Worm (Caenorhabditis elegans) whole organism, L4 larva: ENCODE measurements around the gene F35D2.6.

Experiments
- ceh-82 ChIP-seq: sonication (generic microtip); optimal IDR thresholded peaks from 2 replicates; lab custom pipeline; 2017; ENCODE audit warnings: missing biosample characterization, missing genetic modification characterization
- dpl-1 ChIP-seq: fragments of 150-350 bp; optimal IDR thresholded peaks from 2 replicates; lab custom pipeline; 2014; ENCODE audit warnings: missing biosample characterization, missing genetic modification reagents, missing genetic modification characterization
- egl-27 ChIP-seq: sonication (generic microtip); optimal IDR thresholded peaks from 3 replicates; lab custom pipeline; 2017; ENCODE audit warnings: missing biosample characterization, missing genetic modification reagents, missing genetic modification characterization
- nhr-6 ChIP-seq: fragments of 150-350 bp; optimal IDR thresholded peaks from 2 replicates; lab custom pipeline; 2014; ENCODE audit warnings: missing biosample characterization, missing genetic modification characterization

ce11 chrII:7575614-7576013, 1.9 kb upstream of the F35D2.6 start, which contains the start of gene F35D2.1:
- TF ChIP-seq nhr-6 (tag; lab: Kevin White, UChicago) = no peak
- TF ChIP-seq ceh-82 (tag; lab: Kevin White, UChicago) = no peak
- no peak for TF ChIP-seq dpl-1 (GFP tag; lab: Kevin White, UChicago)
- TF ChIP-seq egl-27 (tag; lab: Kevin White, UChicago) = no peak
